Fruit fly (Drosophila melanogaster) whole organism, prepupa: ENCODE results near the gene CG7408.

Experiments
- Blimp-1 ChIP-seq: fragments of 200-800 bp; sonication (Bioruptor generic); optimal IDR thresholded peaks from 3 replicates; lab custom pipeline; 2017; ENCODE audit warnings: missing biosample characterization, missing genetic modification characterization, mild to moderate bottlenecking, moderate library complexity, missing genetic modification reagents
- CG10669 ChIP-seq: fragments of 200-800 bp; sonication (Bioruptor generic); optimal IDR thresholded peaks from 3 replicates; lab custom pipeline; 2018; ENCODE audit warnings: missing biosample characterization, mild to moderate bottlenecking, missing genetic modification characterization, moderate library complexity
- CG11762 ChIP-seq: fragments of 200-800 bp; sonication (Bioruptor generic); optimal IDR thresholded peaks from 3 replicates; lab custom pipeline; 2016; ENCODE audit warnings: missing biosample characterization, missing genetic modification characterization; ENCODE audit not compliant: insufficient read depth
- CG11902 ChIP-seq: fragments of 200-800 bp; sonication (Bioruptor generic); optimal IDR thresholded peaks from 3 replicates; lab custom pipeline; 2016; ENCODE audit warnings: missing biosample characterization, missing genetic modification characterization
- CG16779 ChIP-seq: fragments of 200-800 bp; sonication (Bioruptor generic); optimal IDR thresholded peaks from 3 replicates; lab custom pipeline; 2017; ENCODE audit warnings: missing biosample characterization, mild to moderate bottlenecking, missing genetic modification characterization
- CG31627 ChIP-seq: fragments of 200-800 bp; sonication (Bioruptor generic); optimal IDR thresholded peaks from 3 replicates; lab custom pipeline; 2016; ENCODE audit warnings: missing biosample characterization, missing genetic modification characterization
- CG32006 ChIP-seq: fragments of 200-800 bp; sonication (Bioruptor generic); optimal IDR thresholded peaks from 3 replicates; lab custom pipeline; 2017; ENCODE audit warnings: missing biosample characterization, mild to moderate bottlenecking, missing genetic modification characterization
- CG34406 ChIP-seq: fragments of 200-800 bp; sonication (Bioruptor generic); optimal IDR thresholded peaks from 3 replicates; lab custom pipeline; 2016; ENCODE audit warnings: missing biosample characterization, missing genetic modification characterization
- CG6163 ChIP-seq: fragments of 200-800 bp; sonication (Bioruptor generic); IDR thresholded peaks from 3 replicates; pipeline ENCODE4 v1.3.6; 2022; ENCODE audit warnings: missing biosample characterization, missing genetic modification characterization
- CG6276 ChIP-seq: fragments of 200-800 bp; sonication (Bioruptor generic); optimal IDR thresholded peaks from 2 replicates; lab custom pipeline; 2017; ENCODE audit warnings: missing biosample characterization, mild to moderate bottlenecking, missing genetic modification characterization
- CG6792 ChIP-seq: fragments of 200-800 bp; sonication (Bioruptor generic); optimal IDR thresholded peaks from 3 replicates; lab custom pipeline; 2016; ENCODE audit warnings: missing biosample characterization, missing genetic modification characterization
- CG6808 ChIP-seq: fragments of 200-800 bp; sonication (Bioruptor generic); optimal IDR thresholded peaks from 3 replicates; lab custom pipeline; 2017; ENCODE audit warnings: missing biosample characterization, missing genetic modification characterization, mild to moderate bottlenecking, moderate library complexity, missing genetic modification reagents
- CG7368 ChIP-seq: fragments of 200-800 bp; sonication (Bioruptor generic); optimal IDR thresholded peaks from 3 replicates; lab custom pipeline; 2016; ENCODE audit warnings: missing biosample characterization, missing genetic modification characterization
- CG8119 ChIP-seq: fragments of 200-800 bp; sonication (Bioruptor generic); IDR thresholded peaks from 3 replicates; pipeline ENCODE4 v1.3.6; 2022; ENCODE audit warnings: missing biosample characterization, missing genetic modification characterization
- CG8319 ChIP-seq: fragments of 200-800 bp; sonication (Bioruptor generic); optimal IDR thresholded peaks from 3 replicates; lab custom pipeline; 2016; ENCODE audit warnings: missing biosample characterization, missing genetic modification characterization
- CG9139 ChIP-seq: fragments of 200-800 bp; sonication (Bioruptor generic); optimal IDR thresholded peaks from 3 replicates; lab custom pipeline; 2017; ENCODE audit warnings: missing biosample characterization, mild to moderate bottlenecking, missing genetic modification characterization
- Eip78C ChIP-seq: fragments of 200-800 bp; sonication (Bioruptor generic); peaks from one replicate; lab custom pipeline; 2016; ENCODE audit warnings: missing biosample characterization, missing genetic modification characterization
- Eip93F ChIP-seq: fragments of 200-800 bp; sonication (Bioruptor generic); optimal IDR thresholded peaks from 2 replicates; lab custom pipeline; 2016; ENCODE audit warnings: missing biosample characterization, mild to moderate bottlenecking, missing genetic modification characterization
- Ets21C ChIP-seq: fragments of 200-800 bp; sonication (Bioruptor generic); optimal IDR thresholded peaks from 3 replicates; lab custom pipeline; 2016; ENCODE audit warnings: missing biosample characterization, missing genetic modification characterization
- Gug ChIP-seq: fragments of 200-800 bp; sonication (Bioruptor generic); IDR thresholded peaks from 2 replicates; pipeline ENCODE4 v1.3.6; 2022; ENCODE audit warnings: missing biosample characterization, missing genetic modification characterization
- Hr38 ChIP-seq: sonication (Bioruptor generic); optimal IDR thresholded peaks from 2 replicates; lab custom pipeline; 2016; ENCODE audit warnings: missing biosample characterization, missing genetic modification characterization
- Hr39 ChIP-seq: fragments of 200-800 bp; sonication (Bioruptor generic); optimal IDR thresholded peaks from 2 replicates; lab custom pipeline; 2016; ENCODE audit warnings: missing biosample characterization, missing genetic modification characterization
- Hr4 ChIP-seq: fragments of 200-800 bp; sonication (Bioruptor generic); optimal IDR thresholded peaks from 3 replicates; lab custom pipeline; 2016; ENCODE audit warnings: missing biosample characterization, missing genetic modification characterization
- Lpt ChIP-seq: fragments of 200-800 bp; sonication (Bioruptor generic); optimal IDR thresholded peaks from 3 replicates; lab custom pipeline; 2016; ENCODE audit warnings: missing biosample characterization, missing genetic modification characterization
- OdsH ChIP-seq: fragments of 200-800 bp; sonication (Bioruptor generic); optimal IDR thresholded peaks from 3 replicates; lab custom pipeline; 2016; ENCODE audit warnings: missing biosample characterization, missing genetic modification characterization
- Smox ChIP-seq: fragments of 200-800 bp; sonication (Bioruptor generic); optimal IDR thresholded peaks from 3 replicates; lab custom pipeline; 2016; ENCODE audit warnings: missing biosample characterization, missing genetic modification characterization
- Sox14 ChIP-seq: fragments of 200-800 bp; sonication (Bioruptor generic); optimal IDR thresholded peaks from 3 replicates; lab custom pipeline; 2016; ENCODE audit warnings: missing biosample characterization, missing genetic modification characterization
- Sox15 ChIP-seq: fragments of 200-800 bp; sonication (Bioruptor generic); optimal IDR thresholded peaks from 3 replicates; lab custom pipeline; 2016; ENCODE audit warnings: missing biosample characterization, missing genetic modification characterization
- achi ChIP-seq: fragments of 200-800 bp; sonication (Bioruptor generic); optimal IDR thresholded peaks from 3 replicates; lab custom pipeline; 2016; ENCODE audit warnings: missing biosample characterization, missing genetic modification characterization
- acj6 ChIP-seq: fragments of 200-800 bp; sonication (Bioruptor generic); optimal IDR thresholded peaks from 3 replicates; lab custom pipeline; 2016; ENCODE audit warnings: missing biosample characterization, missing genetic modification characterization
- cyc ChIP-seq: fragments of 200-800 bp; sonication (Bioruptor generic); optimal IDR thresholded peaks from 3 replicates; lab custom pipeline; 2016; ENCODE audit warnings: missing biosample characterization, missing genetic modification characterization
- esn ChIP-seq: fragments of 200-800 bp; sonication (Bioruptor generic); optimal IDR thresholded peaks from 2 replicates; lab custom pipeline; 2016; ENCODE audit warnings: missing biosample characterization, mild to moderate bottlenecking, missing genetic modification characterization, moderate library complexity
- fd59A ChIP-seq: fragments of 200-800 bp; sonication (Bioruptor generic); optimal IDR thresholded peaks from 2 replicates; lab custom pipeline; 2017; ENCODE audit warnings: missing biosample characterization, mild to moderate bottlenecking, missing genetic modification characterization, missing genetic modification reagents
- lz ChIP-seq: fragments of 200-800 bp; sonication (Bioruptor generic); optimal IDR thresholded peaks from 3 replicates; lab custom pipeline; 2016; ENCODE audit warnings: missing biosample characterization, missing genetic modification characterization
- salr ChIP-seq, 2 experiments: fragments of 200-800 bp; sonication (Bioruptor generic); optimal IDR thresholded peaks; 3 replicates each; lab custom pipeline; 2016 to 2018; ENCODE audit warnings: missing biosample characterization in 2 of 2, missing genetic modification characterization in 2 of 2, mild to moderate bottlenecking in 1 of 2
- spab ChIP-seq: fragments of 200-800 bp; sonication (Bioruptor generic); optimal IDR thresholded peaks from 2 replicates; lab custom pipeline; 2017; ENCODE audit warnings: missing biosample characterization, mild to moderate bottlenecking, missing genetic modification characterization, missing genetic modification reagents
- ss ChIP-seq, 2 experiments: fragments of 200-800 bp; sonication (Bioruptor generic); optimal IDR thresholded peaks; 2 replicates in 1 of 2; 3 replicates in 1 of 2; lab custom pipeline; 2017 to 2018; ENCODE audit warnings: mild to moderate bottlenecking in 2 of 2, missing biosample characterization in 2 of 2, missing genetic modification characterization in 2 of 2, moderate library complexity in 1 of 2
- svp ChIP-seq: fragments of 200-800 bp; sonication (Bioruptor generic); peaks from one replicate; lab custom pipeline; 2016; ENCODE audit warnings: missing biosample characterization, missing genetic modification characterization
- topi ChIP-seq: fragments of 200-800 bp; sonication (Bioruptor generic); optimal IDR thresholded peaks from 3 replicates; lab custom pipeline; 2016; ENCODE audit warnings: missing biosample characterization, missing genetic modification characterization
- vri ChIP-seq: fragments of 200-800 bp; sonication (Bioruptor generic); optimal IDR thresholded peaks from 3 replicates; lab custom pipeline; 2016; ENCODE audit warnings: missing biosample characterization, mild to moderate bottlenecking, missing genetic modification characterization

CG7408 gene

DNA sequence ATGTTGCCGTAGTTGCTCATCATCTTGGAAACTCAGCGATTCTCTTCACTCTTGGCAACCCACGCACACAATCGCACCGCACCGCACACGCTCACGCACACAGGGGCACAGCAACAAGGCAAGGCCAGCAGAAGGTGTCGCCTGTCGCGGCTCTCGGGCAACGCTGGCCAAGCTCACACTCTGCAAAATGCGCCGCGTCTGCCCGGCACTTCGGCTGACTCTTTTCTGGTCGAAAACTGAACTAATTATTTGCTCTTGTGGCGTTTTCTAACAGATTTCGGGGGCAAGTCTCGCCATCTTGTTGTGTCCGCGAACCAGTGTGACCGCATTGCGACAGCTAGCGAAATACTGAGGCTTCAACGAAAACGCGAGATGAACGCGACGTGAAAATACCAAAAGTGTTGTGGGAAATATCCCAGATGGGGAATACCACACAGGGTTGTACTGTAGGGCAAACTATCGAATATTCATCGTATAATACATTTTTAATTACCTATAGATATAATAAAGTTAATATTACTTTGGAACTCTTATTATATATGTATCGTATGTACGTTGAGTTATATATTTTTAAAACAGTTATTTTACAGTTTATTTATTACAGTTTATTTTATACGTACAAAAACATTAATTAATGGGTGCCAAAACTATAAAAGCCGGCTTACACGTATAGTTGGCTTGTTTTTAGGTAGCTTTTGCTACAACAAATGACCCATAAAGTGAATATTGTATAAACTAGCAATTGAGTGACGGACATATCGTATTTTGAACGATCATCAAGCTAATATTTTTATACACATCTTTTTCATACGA is 32.5 kb upstream of the CG7408 start, which contains the start of the genes MED19 and CG7430 (continued):
- TF ChIP-seq CG6808 (GFP tag; lab: Kevin White, UChicago) = no peak
- TF ChIP-seq Blimp-1 (GFP tag; lab: Kevin White, UChicago) = no peak
- no peak for TF ChIP-seq Ets21C (GFP tag; lab: Kevin White, UChicago)
- TF ChIP-seq CG6792 (GFP tag; lab: Kevin White, UChicago) = no peak
- no peak for TF ChIP-seq salr (GFP tag; optimal IDR thresholded peaks at IDR 0.05; lab: Kevin White, UChicago)
- no peak for TF ChIP-seq acj6 (GFP tag; lab: Kevin White, UChicago)
- no peak for TF ChIP-seq Lpt (GFP tag; lab: Kevin White, UChicago)
- no peak for TF ChIP-seq Hr4 (GFP tag; lab: Kevin White, UChicago)
- TF ChIP-seq CG11902 (GFP tag; lab: Kevin White, UChicago) = no peak
- TF ChIP-seq achi (GFP tag; lab: Kevin White, UChicago) = no peak
- no peak for TF ChIP-seq fd59A

DNA sequence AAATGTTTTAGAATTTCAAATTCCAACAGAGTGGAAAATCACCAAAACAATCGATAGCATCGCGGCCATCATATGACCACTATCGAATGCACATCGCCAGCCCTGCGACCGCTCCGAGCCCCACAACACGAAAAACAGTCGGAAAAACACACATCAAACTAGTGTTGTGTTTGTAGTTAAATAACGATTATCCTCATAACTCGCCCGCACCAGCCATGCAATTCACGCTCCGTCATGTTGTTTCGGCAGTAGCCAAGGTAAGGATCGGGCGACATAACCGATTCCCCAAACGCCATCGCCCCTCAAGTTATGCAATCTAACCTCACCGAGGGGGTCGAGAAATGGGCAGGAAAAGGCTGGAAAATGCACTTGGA is 31.9 kb upstream of the CG7408 start:
- TF ChIP-seq cyc (no peak), CG31627 (GFP tag; lab: Kevin White, UChicago) (peak; percentile 0), Eip78C (peak; percentile 46), CG8119 (GFP tag; lab: Robert Waterston, UW) (no peak), esn (GFP tag; lab: Kevin White, UChicago) (peak; percentile 15), vri (GFP tag; lab: Kevin White, UChicago) (peak; percentile 87)

DNA sequence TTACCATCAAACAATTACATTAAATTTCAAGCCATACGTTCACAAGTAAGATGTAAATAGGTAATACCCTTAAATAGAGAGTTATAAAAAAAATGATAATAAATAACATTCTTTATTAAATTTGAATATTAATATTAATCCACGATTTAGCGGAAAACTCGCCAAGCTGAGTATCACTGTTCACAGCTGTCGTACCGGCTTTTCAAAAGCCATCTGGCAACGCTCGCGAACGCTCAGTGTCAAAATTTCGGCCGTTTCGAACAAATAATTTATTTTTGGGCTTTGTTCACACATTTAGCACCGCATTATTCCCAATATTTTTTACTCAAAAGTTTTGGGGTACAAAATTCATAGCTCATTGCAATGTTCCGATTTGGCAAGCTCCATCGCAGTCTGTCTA is 29.4 kb upstream of the CG7408 start, which contains the start of gene TrpRS-m:
TrpRS-m (plus strand) TSS at position 211 of the 400 bp plus-strand sequence.
- TF ChIP-seq CG6792 (GFP tag; lab: Kevin White, UChicago) (no peak), Eip78C (peak; percentile 32), achi (GFP tag; lab: Kevin White, UChicago) (peak; percentile 81), topi (GFP tag; lab: Kevin White, UChicago) (no peak), esn (GFP tag; lab: Kevin White, UChicago) (peak; percentile 6), Eip93F (GFP tag; lab: Kevin White, UChicago) (peak; percentile 9), Sox14 (GFP tag; lab: Kevin White, UChicago) (peak; percentile 6)

DNA sequence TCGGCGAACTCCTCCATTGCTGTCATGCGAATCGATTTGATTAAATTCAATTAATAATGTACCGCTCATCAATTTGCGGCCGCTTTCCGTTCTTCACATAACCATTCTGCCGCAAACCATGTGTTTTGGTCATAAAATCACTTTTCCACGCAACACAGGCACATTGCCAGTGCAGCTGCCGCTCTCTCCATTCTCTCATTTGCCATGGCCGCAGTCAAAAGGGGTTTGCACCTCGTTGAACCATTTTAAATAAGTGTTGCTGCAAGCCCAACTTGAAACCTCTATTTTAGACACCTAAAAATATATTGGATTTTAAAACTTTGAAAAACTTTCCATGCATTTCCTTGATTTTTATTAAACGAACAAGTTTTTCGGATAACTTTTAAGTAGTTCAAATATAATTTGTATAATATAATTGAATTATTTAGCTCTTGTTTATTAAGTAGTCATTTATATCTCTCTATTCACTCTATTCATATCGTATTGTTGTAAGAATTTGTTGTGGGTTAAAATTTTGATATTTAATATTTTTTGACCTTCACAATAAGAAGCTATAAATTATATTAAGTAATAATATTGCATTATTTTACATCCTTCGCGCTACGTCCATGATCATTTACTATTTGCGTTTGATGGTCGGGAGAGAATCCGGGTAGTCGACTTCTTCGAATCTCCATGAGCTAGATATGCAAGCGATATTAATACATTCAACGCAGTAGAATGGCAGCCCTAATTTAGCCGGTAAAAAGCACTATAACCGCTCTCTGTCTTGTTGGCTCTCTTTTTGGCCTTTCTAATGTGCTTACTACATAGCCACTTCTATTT is 22.0 kb upstream of the CG7408 start, which contains the start of gene CG5535:
CG5535 (minus strand) TSS at position 140 of the 825 bp plus-strand sequence.
- TF ChIP-seq CG8319 (GFP tag; lab: Kevin White, UChicago) (peak; percentile 20), Hr38 (GFP tag; lab: Kevin White, UChicago) (no peak), Smox (GFP tag; lab: Kevin White, UChicago) (no peak), Hr4 (GFP tag; lab: Kevin White, UChicago) (peak; percentile 73), OdsH (GFP tag; lab: Kevin White, UChicago) (peak; percentile 74), CG16779 (tag; lab: Kevin White, UChicago) (peak; percentile 74), svp (GFP tag; lab: Kevin White, UChicago) (no peak), Sox15 (GFP tag; lab: Kevin White, UChicago) (peak; percentile 32), CG31627 (GFP tag; lab: Kevin White, UChicago) (peak; percentile 37), CG6276 (GFP tag; lab: Kevin White, UChicago) (peak; percentile 91), spab (peak; percentile 77), fd59A (peak; percentile 60), CG6163 (GFP tag; lab: Robert Waterston, UW) (no peak), CG9139 (GFP tag; lab: Kevin White, UChicago) (peak; percentile 50), Gug (GFP tag; lab: Robert Waterston, UW) (peak; percentile 35), ss (GFP tag; optimal IDR thresholded peaks at IDR 0.05; lab: Kevin White, UChicago) (peak; percentile 48 to 52), esn (GFP tag; lab: Kevin White, UChicago) (peak; percentile 65), lz (GFP tag; lab: Kevin White, UChicago) (peak; percentile 29), CG10669 (GFP tag; lab: Kevin White, UChicago) (peak; percentile 57), vri (GFP tag; lab: Kevin White, UChicago) (peak; percentile 12), Hr39 (GFP tag; lab: Kevin White, UChicago) (peak; percentile 36), CG7368 (GFP tag; lab: Kevin White, UChicago) (peak; percentile 47), Ets21C (GFP tag; lab: Kevin White, UChicago) (no peak), CG32006 (GFP tag; lab: Kevin White, UChicago) (peak; percentile 96), CG34406 (peak; percentile 56), Lpt (GFP tag; lab: Kevin White, UChicago) (peak; percentile 58), CG11762 (GFP tag; lab: Kevin White, UChicago) (peak; percentile 47), salr (GFP tag; optimal IDR thresholded peaks at IDR 0.05; lab: Kevin White, UChicago) (peak in 1 of 2 experiments; percentile 98)
